Worm (Caenorhabditis elegans): Measurements from ENCODE around the gene tbck-1.

The tbck-1 gene

DNA sequence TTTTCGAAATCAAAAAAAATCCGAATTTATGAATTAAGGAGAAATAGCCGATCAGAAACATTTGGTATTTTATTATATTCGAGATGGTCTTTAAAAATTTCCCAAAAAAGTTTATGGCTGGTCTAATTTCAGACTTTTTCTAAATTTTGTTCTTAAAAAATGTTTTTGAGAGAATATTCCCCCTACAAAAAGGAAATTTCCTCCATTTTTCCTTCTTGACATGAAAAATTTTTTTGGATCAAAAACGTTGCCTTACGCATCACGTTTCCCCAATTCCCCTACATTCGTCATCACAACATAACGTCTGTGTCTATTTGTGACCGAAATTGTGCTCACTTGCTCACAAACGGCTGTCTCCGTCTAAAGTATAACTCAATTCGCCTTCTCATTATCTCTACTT, 35.0 kb upstream of the tbck-1 start:
- TF ChIP-seq ama-1 (optimal IDR thresholded peaks at IDR 0.05) = no peak
- no peak for TF ChIP-seq hmg-4 (GFP tag; optimal IDR thresholded peaks at IDR 0.05)
- no peak for TF ChIP-seq aly-1 (tag; optimal IDR thresholded peaks at IDR 0.05)
- TF ChIP-seq scrt-1 (GFP tag; IDR thresholded peaks at IDR 0.05) = no peak
- TF ChIP-seq hnd-1 (tag; optimal IDR thresholded peaks at IDR 0.05) = no peak
- TF ChIP-seq flt-1 (GFP tag; IDR thresholded peaks at IDR 0.05) = no peak
- no peak for TF ChIP-seq tra-4 (tag; optimal IDR thresholded peaks at IDR 0.05)
- no peak for TF ChIP-seq ceh-13 (GFP tag; optimal IDR thresholded peaks at IDR 0.05)

DNA sequence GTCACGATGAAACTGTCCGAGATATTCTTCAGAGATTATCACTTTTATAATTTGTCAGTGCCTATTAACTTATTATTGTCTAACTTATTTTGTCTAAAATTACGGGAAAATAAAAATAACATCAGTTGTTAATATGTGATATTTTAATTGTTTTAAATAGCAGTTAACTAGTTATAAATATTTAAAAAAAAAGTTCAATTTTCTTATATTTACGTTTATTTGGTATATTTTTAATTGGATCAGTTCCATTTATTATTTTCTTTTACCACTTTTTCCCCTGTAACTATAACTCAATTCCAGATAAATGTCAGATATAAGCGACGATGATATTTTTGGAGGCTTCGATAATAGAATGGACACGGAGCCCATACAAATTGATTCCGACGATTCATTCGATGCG, 32.9 kb upstream of the tbck-1 start, which contains the start of gene C33F10.4:
TSS of gene C33F10.4 (plus strand) at position 301 of the 400 bp plus-strand sequence.
- TF ChIP-seq ama-1 (optimal IDR thresholded peaks at IDR 0.05) (no peak), sea-1 (GFP tag; conservative IDR thresholded peaks at IDR 0.05) (no peak), tbx-37 (GFP tag; conservative IDR thresholded peaks at IDR 0.05) (no peak), aly-1 (tag; optimal IDR thresholded peaks at IDR 0.05) (no peak), B0310.2 (tag; optimal IDR thresholded peaks at IDR 0.05) (no peak), hmbx-1 (tag; optimal IDR thresholded peaks at IDR 0.05) (no peak), ets-7 (tag; optimal IDR thresholded peaks at IDR 0.05) (no peak), flt-1 (GFP tag; IDR thresholded peaks at IDR 0.05) (no peak), scrt-1 (GFP tag; IDR thresholded peaks at IDR 0.05) (no peak), F13C5.2 (tag; optimal IDR thresholded peaks at IDR 0.05) (no peak), ceh-36 (tag; optimal IDR thresholded peaks at IDR 0.05) (no peak), tra-4 (tag; optimal IDR thresholded peaks at IDR 0.05) (no peak), hmg-4 (GFP tag; optimal IDR thresholded peaks at IDR 0.05) (no peak), ceh-13 (GFP tag; optimal IDR thresholded peaks at IDR 0.05) (no peak), tbx-11 (GFP tag; IDR thresholded peaks at IDR 0.05) (no peak), hnd-1 (tag; optimal IDR thresholded peaks at IDR 0.05) (no peak)

DNA sequence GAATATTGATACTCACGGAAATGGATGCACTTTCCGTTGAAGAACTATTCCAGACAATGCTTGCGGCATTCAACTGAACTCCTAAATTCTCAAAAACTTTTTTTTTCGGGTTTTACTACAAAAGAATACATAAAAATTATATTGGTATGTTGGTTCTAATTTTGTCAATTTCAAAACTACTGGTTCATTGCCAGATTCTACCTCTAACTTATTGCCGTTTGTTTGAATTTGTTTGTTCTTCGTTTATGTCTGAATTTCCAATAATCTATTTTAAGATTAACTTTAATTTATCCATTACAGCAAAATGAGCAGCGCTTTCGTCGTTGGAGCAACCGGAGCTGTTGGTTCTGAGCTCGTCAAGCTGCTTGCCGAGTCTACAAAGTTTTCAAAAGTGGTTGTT, 31.3 kb upstream of the tbck-1 start, which contains the start of gene C33F10.14:
TSS of gene C33F10.14 (plus strand) at position 301 of the 400 bp plus-strand sequence.
- TF ChIP-seq B0310.2 (tag; optimal IDR thresholded peaks at IDR 0.05) (no peak), tra-4 (tag; optimal IDR thresholded peaks at IDR 0.05) (no peak), ceh-36 (tag; optimal IDR thresholded peaks at IDR 0.05) (no peak), flt-1 (GFP tag; IDR thresholded peaks at IDR 0.05) (no peak), sea-1 (GFP tag; conservative IDR thresholded peaks at IDR 0.05) (no peak), hmg-4 (GFP tag; optimal IDR thresholded peaks at IDR 0.05) (no peak), ama-1 (optimal IDR thresholded peaks at IDR 0.05) (no peak), F13C5.2 (tag; optimal IDR thresholded peaks at IDR 0.05) (no peak), tbx-11 (GFP tag; IDR thresholded peaks at IDR 0.05) (no peak), ets-7 (tag; optimal IDR thresholded peaks at IDR 0.05) (no peak)

DNA sequence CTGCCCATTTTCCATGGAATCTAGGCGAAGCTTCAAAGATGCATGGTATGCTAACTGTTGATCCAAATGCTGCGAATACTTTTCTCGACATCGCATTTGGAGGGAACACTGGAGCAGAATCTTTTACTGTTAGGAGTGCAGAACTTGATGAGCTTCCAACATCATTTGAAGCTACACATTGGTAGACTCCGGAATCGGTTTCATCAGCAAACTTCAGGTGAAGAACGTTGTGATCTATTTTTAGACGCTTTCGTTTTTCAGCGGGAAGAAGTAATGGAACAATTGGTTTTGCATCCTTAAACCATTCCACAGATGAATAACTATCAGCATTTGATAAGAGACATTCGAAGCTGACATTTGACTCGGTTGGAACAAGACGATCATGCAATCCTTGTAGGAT, 27.8 kb upstream of the tbck-1 start:
- TF ChIP-seq ets-7 (tag; optimal IDR thresholded peaks at IDR 0.05) = no peak
- TF ChIP-seq ceh-13 (GFP tag; optimal IDR thresholded peaks at IDR 0.05) = no peak
- no peak for TF ChIP-seq tra-4 (tag; optimal IDR thresholded peaks at IDR 0.05)
- TF ChIP-seq hnd-1 (tag; optimal IDR thresholded peaks at IDR 0.05) = no peak
- no peak for TF ChIP-seq hmg-4 (GFP tag; optimal IDR thresholded peaks at IDR 0.05)
- TF ChIP-seq flt-1 (GFP tag; IDR thresholded peaks at IDR 0.05) = no peak
- TF ChIP-seq aly-1 (tag; optimal IDR thresholded peaks at IDR 0.05) = no peak
- no peak for TF ChIP-seq tbx-37 (GFP tag; conservative IDR thresholded peaks at IDR 0.05)
- no peak for TF ChIP-seq scrt-1 (GFP tag; IDR thresholded peaks at IDR 0.05)
- TF ChIP-seq hmbx-1 (tag; optimal IDR thresholded peaks at IDR 0.05) = no peak
- no peak for TF ChIP-seq sea-1 (GFP tag; conservative IDR thresholded peaks at IDR 0.05)
- TF ChIP-seq ama-1 (optimal IDR thresholded peaks at IDR 0.05) = no peak
- no peak for TF ChIP-seq pes-1 (GFP tag; IDR thresholded peaks at IDR 0.05)
- TF ChIP-seq ceh-36 (tag; optimal IDR thresholded peaks at IDR 0.05) = no peak
- TF ChIP-seq F13C5.2 (tag; optimal IDR thresholded peaks at IDR 0.05) = no peak
- TF ChIP-seq B0310.2 (tag; optimal IDR thresholded peaks at IDR 0.05) = no peak

DNA sequence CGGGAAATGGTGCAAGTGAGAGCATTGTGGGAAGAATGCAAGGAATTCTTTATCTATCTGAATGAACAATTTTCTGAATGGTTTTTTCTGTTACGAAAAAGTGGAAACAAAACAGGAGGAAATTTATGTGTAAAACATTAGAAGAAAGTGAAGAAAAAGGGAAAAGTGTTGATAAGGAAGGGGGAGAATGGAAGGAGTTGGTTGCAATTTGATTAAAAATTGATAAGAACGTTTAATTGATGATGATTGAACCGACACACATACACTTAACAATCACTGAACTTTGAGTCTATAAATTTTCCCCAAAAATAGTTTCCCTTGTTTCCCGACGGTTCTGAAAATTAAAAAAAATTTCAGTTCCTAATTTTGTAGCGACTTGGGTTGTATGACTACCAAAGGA, 25.4 kb upstream of the tbck-1 start:
- no peak for TF ChIP-seq hnd-1 (tag; optimal IDR thresholded peaks at IDR 0.05)
- TF ChIP-seq tra-4 (tag; optimal IDR thresholded peaks at IDR 0.05) = no peak
- no peak for TF ChIP-seq B0310.2 (tag; optimal IDR thresholded peaks at IDR 0.05)
- no peak for TF ChIP-seq hmbx-1 (tag; optimal IDR thresholded peaks at IDR 0.05)
- no peak for TF ChIP-seq ets-7 (tag; optimal IDR thresholded peaks at IDR 0.05)
- no peak for TF ChIP-seq F13C5.2 (tag; optimal IDR thresholded peaks at IDR 0.05)
- no peak for TF ChIP-seq scrt-1 (GFP tag; IDR thresholded peaks at IDR 0.05)
- no peak for TF ChIP-seq ama-1 (optimal IDR thresholded peaks at IDR 0.05)
- no peak for TF ChIP-seq pes-1 (GFP tag; IDR thresholded peaks at IDR 0.05)
- TF ChIP-seq hmg-4 (GFP tag; optimal IDR thresholded peaks at IDR 0.05) = no peak
- TF ChIP-seq aly-1 (tag; optimal IDR thresholded peaks at IDR 0.05) = no peak
- TF ChIP-seq ceh-13 (GFP tag; optimal IDR thresholded peaks at IDR 0.05) = no peak
- no peak for TF ChIP-seq tbx-11 (GFP tag; IDR thresholded peaks at IDR 0.05)
- no peak for TF ChIP-seq ceh-36 (tag; optimal IDR thresholded peaks at IDR 0.05)
- TF ChIP-seq sea-1 (GFP tag; conservative IDR thresholded peaks at IDR 0.05) = no peak

DNA sequence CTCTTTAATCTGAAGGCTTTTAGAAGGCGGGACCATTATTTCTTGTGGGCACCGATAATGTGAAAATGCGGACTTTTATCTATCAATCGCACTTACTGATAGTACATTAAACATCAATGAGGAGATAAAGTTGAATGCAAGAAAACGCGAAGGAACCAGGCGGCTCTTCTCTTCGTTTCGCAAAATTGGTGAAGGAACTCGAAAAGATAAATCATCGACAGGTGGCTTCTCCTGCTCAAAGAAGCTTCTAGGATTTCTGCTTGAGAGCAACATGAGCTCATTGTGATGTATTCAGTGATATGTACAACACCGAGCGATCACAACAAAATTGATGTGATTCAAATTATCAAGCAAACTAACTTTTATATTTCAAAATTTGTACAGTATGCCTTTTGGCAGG, 22.6 kb upstream of the tbck-1 start:
- TF ChIP-seq tbx-11 (GFP tag; IDR thresholded peaks at IDR 0.05) (no peak), F13C5.2 (tag; optimal IDR thresholded peaks at IDR 0.05) (no peak), flt-1 (GFP tag; IDR thresholded peaks at IDR 0.05) (no peak), hnd-1 (tag; optimal IDR thresholded peaks at IDR 0.05) (no peak), ceh-13 (GFP tag; optimal IDR thresholded peaks at IDR 0.05) (no peak), hmbx-1 (tag; optimal IDR thresholded peaks at IDR 0.05) (no peak), ama-1 (optimal IDR thresholded peaks at IDR 0.05) (no peak), tra-4 (tag; optimal IDR thresholded peaks at IDR 0.05) (no peak), ceh-36 (tag; optimal IDR thresholded peaks at IDR 0.05) (no peak), aly-1 (tag; optimal IDR thresholded peaks at IDR 0.05) (no peak), B0310.2 (tag; optimal IDR thresholded peaks at IDR 0.05) (no peak)

DNA sequence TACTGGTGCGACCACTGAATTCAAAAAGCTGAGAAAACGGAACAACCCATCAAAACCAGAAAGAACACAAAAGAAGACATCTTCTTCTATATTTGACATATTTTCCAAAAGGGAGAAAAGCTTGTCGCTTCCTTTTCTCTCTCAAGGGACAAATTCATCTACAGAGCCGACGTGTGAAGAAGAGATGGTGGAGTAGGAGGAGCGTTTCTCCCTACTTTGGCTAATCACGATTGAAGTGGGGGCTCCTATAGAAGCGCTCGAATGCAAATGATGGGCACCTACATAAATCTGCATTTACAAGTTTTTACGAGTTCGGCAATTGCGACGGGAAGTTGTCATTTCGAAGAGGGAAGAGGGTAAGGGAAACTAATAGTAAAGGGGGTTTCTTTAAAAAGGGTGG, 22.1 kb upstream of the tbck-1 start:
- TF ChIP-seq tbx-11 (GFP tag; IDR thresholded peaks at IDR 0.05) (no peak), sea-1 (GFP tag; conservative IDR thresholded peaks at IDR 0.05) (no peak), hnd-1 (tag; optimal IDR thresholded peaks at IDR 0.05) (no peak), pes-1 (GFP tag; IDR thresholded peaks at IDR 0.05) (no peak), hmbx-1 (tag; optimal IDR thresholded peaks at IDR 0.05) (no peak)

DNA sequence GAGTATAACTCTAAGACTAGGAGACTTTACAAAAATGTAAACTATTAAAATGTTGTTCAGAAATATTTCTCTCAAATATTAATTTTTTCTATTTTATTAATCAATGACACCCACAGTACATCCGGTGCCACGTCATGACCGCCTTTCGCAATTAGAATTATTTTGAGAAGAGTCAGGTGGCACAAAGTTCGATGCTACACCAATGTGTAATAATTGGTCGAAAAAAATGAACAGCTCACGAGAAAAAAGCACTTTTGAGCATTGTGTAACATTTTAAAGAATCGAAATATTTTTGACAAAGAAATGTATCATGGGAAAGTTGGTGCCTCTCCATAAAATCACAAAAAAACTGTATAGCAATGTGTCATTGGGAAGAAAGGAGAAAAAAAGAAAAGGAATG, 21.6 kb upstream of the tbck-1 start:
- TF ChIP-seq tra-4 (tag; optimal IDR thresholded peaks at IDR 0.05) (no peak), tbx-11 (GFP tag; IDR thresholded peaks at IDR 0.05) (no peak), flt-1 (GFP tag; IDR thresholded peaks at IDR 0.05) (no peak), hmg-4 (GFP tag; optimal IDR thresholded peaks at IDR 0.05) (no peak), sea-1 (GFP tag; conservative IDR thresholded peaks at IDR 0.05) (no peak), scrt-1 (GFP tag; IDR thresholded peaks at IDR 0.05) (no peak), tbx-37 (GFP tag; conservative IDR thresholded peaks at IDR 0.05) (no peak), ets-7 (tag; optimal IDR thresholded peaks at IDR 0.05) (no peak), ceh-13 (GFP tag; optimal IDR thresholded peaks at IDR 0.05) (no peak), aly-1 (tag; optimal IDR thresholded peaks at IDR 0.05) (no peak), hmbx-1 (tag; optimal IDR thresholded peaks at IDR 0.05) (no peak), pes-1 (GFP tag; IDR thresholded peaks at IDR 0.05) (no peak), F13C5.2 (tag; optimal IDR thresholded peaks at IDR 0.05) (no peak), ama-1 (optimal IDR thresholded peaks at IDR 0.05) (no peak), ceh-36 (tag; optimal IDR thresholded peaks at IDR 0.05) (no peak), hnd-1 (tag; optimal IDR thresholded peaks at IDR 0.05) (no peak)

All from whole organism, early embryonic.